Fruit fly (Drosophila melanogaster) whole organism, embryonic: ENCODE measurements around the gene CG43345.

Experiments
- Aef1 ChIP-seq: fragments of 200-800 bp; sonication (Bioruptor generic); IDR thresholded peaks from 3 replicates; pipeline ENCODE4 v1.3.6; 2022; ENCODE audit warnings: missing biosample characterization, missing genetic modification characterization
- Atf3 ChIP-seq: fragments of 200-800 bp; sonication (Bioruptor generic); optimal IDR thresholded peaks from 3 replicates; lab custom pipeline; 2016; ENCODE audit warnings: missing biosample characterization, missing genetic modification characterization
- B-H1 ChIP-seq: fragments of 200-800 bp; sonication (Bioruptor generic); IDR thresholded peaks from 3 replicates; pipeline ENCODE4 v1.3.6; 2022; ENCODE audit warnings: missing biosample characterization, missing genetic modification characterization
- Bteb2 ChIP-seq: fragments of 200-800 bp; sonication (Bioruptor generic); optimal IDR thresholded peaks from 2 replicates; lab custom pipeline; 2016; ENCODE audit warnings: missing biosample characterization, missing genetic modification characterization
- C15 ChIP-seq: fragments of 200-800 bp; sonication (Bioruptor generic); IDR thresholded peaks from 3 replicates; pipeline ENCODE4 v1.3.6; 2022; ENCODE audit warnings: missing biosample characterization, missing genetic modification characterization
- CG10959 ChIP-seq: fragments of 200-800 bp; sonication (Bioruptor generic); IDR thresholded peaks from 2 replicates; pipeline ENCODE4 v1.3.6; 2022; ENCODE audit warnings: missing biosample characterization, missing genetic modification characterization
- CG11456 ChIP-seq: fragments of 200-800 bp; sonication (Bioruptor generic); IDR thresholded peaks from 3 replicates; pipeline ENCODE4 v1.3.6; 2022; ENCODE audit warnings: missing biosample characterization, missing genetic modification characterization
- CG1233 ChIP-seq: fragments of 200-800 bp; sonication (Bioruptor generic); optimal IDR thresholded peaks from 4 replicates; lab custom pipeline; 2018; ENCODE audit warnings: missing biosample characterization, mild to moderate bottlenecking, missing genetic modification characterization
- CG13296 ChIP-seq: fragments of 200-800 bp; sonication (Bioruptor generic); optimal IDR thresholded peaks from 3 replicates; lab custom pipeline; 2018; ENCODE audit warnings: missing biosample characterization, mild to moderate bottlenecking, missing genetic modification characterization
- CG14710 ChIP-seq: fragments of 200-800 bp; sonication (Bioruptor generic); optimal IDR thresholded peaks from 3 replicates; lab custom pipeline; 2019; ENCODE audit warnings: missing biosample characterization, mild to moderate bottlenecking, missing genetic modification characterization, moderate library complexity
- CG1647 ChIP-seq: fragments of 200-800 bp; sonication (Bioruptor generic); optimal IDR thresholded peaks from 3 replicates; lab custom pipeline; 2016; ENCODE audit warnings: missing biosample characterization, missing genetic modification characterization
- CG17829 ChIP-seq: fragments of 200-800 bp; optimal IDR thresholded peaks from 2 replicates; lab custom pipeline; 2019; ENCODE audit warnings: missing biosample characterization, mild to moderate bottlenecking, missing genetic modification characterization, moderate library complexity
- CG18764 ChIP-seq: fragments of 200-800 bp; sonication (Bioruptor generic); optimal IDR thresholded peaks from 3 replicates; lab custom pipeline; 2016; ENCODE audit warnings: missing biosample characterization, missing genetic modification characterization
- CG2199 ChIP-seq: fragments of 200-800 bp; sonication (Bioruptor generic); IDR thresholded peaks from 3 replicates; pipeline ENCODE4 v1.3.6; 2022; ENCODE audit warnings: missing biosample characterization, missing genetic modification characterization
- CG2875 ChIP-seq: fragments of 200-800 bp; sonication (Bioruptor generic); optimal IDR thresholded peaks from 2 replicates; lab custom pipeline; 2017; ENCODE audit warnings: missing biosample characterization, mild to moderate bottlenecking, missing genetic modification characterization, missing genetic modification reagents
- CG3065 ChIP-seq: fragments of 200-800 bp; sonication (Bioruptor generic); optimal IDR thresholded peaks from 2 replicates; lab custom pipeline; 2016; ENCODE audit warnings: missing biosample characterization, missing genetic modification characterization
- CG3163 ChIP-seq: fragments of 200-800 bp; sonication (Bioruptor generic); optimal IDR thresholded peaks from 3 replicates; lab custom pipeline; 2016; ENCODE audit warnings: missing biosample characterization, missing genetic modification characterization
- CG6791 ChIP-seq: fragments of 200-800 bp; sonication (Bioruptor generic); IDR thresholded peaks from 3 replicates; pipeline ENCODE4 v1.3.6; 2022; ENCODE audit warnings: missing biosample characterization, missing genetic modification characterization; ENCODE audit not compliant: partially characterized antibody
- CG6813 ChIP-seq: fragments of 200-800 bp; sonication (Bioruptor generic); optimal IDR thresholded peaks from 2 replicates; lab custom pipeline; 2017; ENCODE audit warnings: missing biosample characterization, missing genetic modification characterization, mild to moderate bottlenecking, moderate library complexity, missing genetic modification reagents
- CG7928 ChIP-seq: fragments of 200-800 bp; sonication (Bioruptor generic); optimal IDR thresholded peaks from 2 replicates; lab custom pipeline; 2017; ENCODE audit warnings: missing biosample characterization, mild to moderate bottlenecking, missing genetic modification characterization
- Doc2 ChIP-seq: fragments of 200-800 bp; sonication (Bioruptor generic); IDR thresholded peaks from 2 replicates; pipeline ENCODE4 v1.3.6; 2022; ENCODE audit warnings: missing biosample characterization, missing genetic modification characterization
- Gug ChIP-seq: fragments of 200-800 bp; sonication (Bioruptor generic); IDR thresholded peaks from 4 replicates; pipeline ENCODE4 v1.3.6; 2022; ENCODE audit warnings: missing biosample characterization, missing genetic modification characterization
- H2.0 ChIP-seq: fragments of 200-800 bp; sonication (Bioruptor generic); IDR thresholded peaks from 2 replicates; pipeline ENCODE4 v1.3.6; 2022; ENCODE audit warnings: missing biosample characterization, missing genetic modification characterization
- Med ChIP-seq: fragments of 200-800 bp; sonication (Bioruptor generic); peaks from one replicate; lab custom pipeline; 2016; ENCODE audit warnings: missing biosample characterization, missing genetic modification characterization, mild to moderate bottlenecking, inconsistent platforms, moderate library complexity
- NC2α ChIP-seq: fragments of 200-800 bp; sonication (Bioruptor generic); optimal IDR thresholded peaks from 2 replicates; lab custom pipeline; 2016; ENCODE audit warnings: missing biosample characterization, missing genetic modification characterization
- Optix ChIP-seq: fragments of 200-800 bp; sonication (Bioruptor generic); IDR thresholded peaks from 3 replicates; pipeline ENCODE4 v1.3.6; 2022; ENCODE audit warnings: missing biosample characterization, missing genetic modification characterization
- Spps ChIP-seq: fragments of 200-800 bp; sonication (Bioruptor generic); optimal IDR thresholded peaks from 2 replicates; lab custom pipeline; 2018; ENCODE audit warnings: missing biosample characterization, mild to moderate bottlenecking, missing genetic modification characterization
- Xbp1 ChIP-seq: fragments of 200-800 bp; sonication (Bioruptor generic); optimal IDR thresholded peaks from 3 replicates; lab custom pipeline; 2016; ENCODE audit warnings: missing biosample characterization, mild to moderate bottlenecking, missing genetic modification characterization
- al ChIP-seq: fragments of 200-800 bp; sonication (Bioruptor generic); IDR thresholded peaks from 2 replicates; pipeline ENCODE4 v1.3.6; 2022; ENCODE audit warnings: missing biosample characterization, missing genetic modification characterization
- ara ChIP-seq: fragments of 200-800 bp; sonication (Bioruptor generic); IDR thresholded peaks from 2 replicates; pipeline ENCODE4 v1.3.6; 2022; ENCODE audit warnings: missing biosample characterization, missing genetic modification characterization
- bigmax ChIP-seq: fragments of 200-800 bp; sonication (Bioruptor generic); optimal IDR thresholded peaks from 2 replicates; lab custom pipeline; 2018; ENCODE audit warnings: missing biosample characterization, mild to moderate bottlenecking, missing genetic modification characterization
- br ChIP-seq: fragments of >200 bp; optimal IDR thresholded peaks from 2 replicates; lab custom pipeline; 2017
- dati ChIP-seq: fragments of 200-800 bp; sonication (Bioruptor generic); IDR thresholded peaks from 2 replicates; pipeline ENCODE4 v1.3.6; 2022; ENCODE audit warnings: missing biosample characterization, missing genetic modification characterization
- dmrt11E ChIP-seq: fragments of 200-800 bp; sonication (Bioruptor generic); optimal IDR thresholded peaks from 3 replicates; lab custom pipeline; 2018; ENCODE audit warnings: missing biosample characterization, mild to moderate bottlenecking, missing genetic modification characterization, moderate library complexity
- esg ChIP-seq: fragments of 200-800 bp; sonication (Bioruptor generic); conservative IDR thresholded peaks from 2 replicates; pipeline ENCODE4 v1.3.6; 2022; ENCODE audit warnings: missing biosample characterization, missing genetic modification characterization
- exex ChIP-seq: fragments of 200-800 bp; sonication (Bioruptor generic); optimal IDR thresholded peaks from 4 replicates; lab custom pipeline; 2018; ENCODE audit warnings: missing biosample characterization, mild to moderate bottlenecking, missing genetic modification characterization, moderate library complexity
- fd96Cb ChIP-seq: fragments of 200-800 bp; sonication (Bioruptor generic); optimal IDR thresholded peaks from 2 replicates; lab custom pipeline; 2018; ENCODE audit warnings: missing biosample characterization, mild to moderate bottlenecking, missing genetic modification characterization, moderate library complexity
- gem ChIP-seq: fragments of 200-800 bp; sonication (Bioruptor generic); optimal IDR thresholded peaks from 2 replicates; lab custom pipeline; 2019; ENCODE audit warnings: missing biosample characterization, mild to moderate bottlenecking, missing genetic modification characterization, moderate library complexity
- h ChIP-seq: fragments of >200 bp; optimal IDR thresholded peaks from 2 replicates; lab custom pipeline; 2017
- ham ChIP-seq: fragments of 200-800 bp; sonication (Bioruptor generic); IDR thresholded peaks from 2 replicates; pipeline ENCODE4 v1.3.6; 2022; ENCODE audit warnings: missing biosample characterization, missing genetic modification characterization
- hkb ChIP-seq, 2 experiments: fragments of 200-800 bp in 1 of 2; fragments of >200 bp in 1 of 2; sonication (Bioruptor generic) in 1 of 2; IDR thresholded peaks in 1 of 2; optimal IDR thresholded peaks in 1 of 2; 2 replicates each; pipeline versions ENCODE4 v1.3.6 to Lab custom; 2017 to 2022; ENCODE audit warnings: missing biosample characterization in 1 of 2, missing genetic modification characterization in 1 of 2
- inv ChIP-seq: fragments of 200-800 bp; sonication (Bioruptor generic); IDR thresholded peaks from 2 replicates; pipeline ENCODE4 v1.3.6; 2022; ENCODE audit warnings: missing biosample characterization, missing genetic modification characterization; ENCODE audit not compliant: partially characterized antibody
- jumu ChIP-seq: fragments of 200-800 bp; sonication (Bioruptor generic); optimal IDR thresholded peaks from 3 replicates; lab custom pipeline; 2016; ENCODE audit warnings: missing biosample characterization, missing genetic modification characterization
- lola ChIP-seq, 3 experiments: fragments of >200 bp in 2 of 3; fragments of 200-800 bp in 1 of 3; sonication (Bioruptor generic) in 1 of 3; optimal IDR thresholded peaks; 2 replicates each; lab custom pipeline; 2017 to 2019; ENCODE audit warnings: missing biosample characterization in 3 of 3, missing genetic modification characterization in 3 of 3, mild to moderate bottlenecking in 1 of 3, moderate library complexity in 1 of 3
- mam ChIP-seq: fragments of 200-800 bp; sonication (Bioruptor generic); optimal IDR thresholded peaks from 3 replicates; lab custom pipeline; 2016; ENCODE audit warnings: missing biosample characterization, missing genetic modification characterization
- nerfin-1 ChIP-seq: fragments of 200-800 bp; sonication (Bioruptor generic); optimal IDR thresholded peaks from 3 replicates; lab custom pipeline; 2019; ENCODE audit warnings: missing biosample characterization, mild to moderate bottlenecking, missing genetic modification characterization, moderate library complexity
- pzg ChIP-seq: fragments of 200-800 bp; sonication (Bioruptor generic); optimal IDR thresholded peaks from 3 replicates; lab custom pipeline; 2018; ENCODE audit warnings: missing biosample characterization, mild to moderate bottlenecking, missing genetic modification characterization, moderate library complexity
- repo ChIP-seq: fragments of 200-800 bp; sonication (Bioruptor generic); optimal IDR thresholded peaks from 2 replicates; lab custom pipeline; 2016; ENCODE audit warnings: missing biosample characterization, missing genetic modification characterization
- rib ChIP-seq: fragments of 200-800 bp; sonication (Bioruptor generic); IDR thresholded peaks from 2 replicates; pipeline ENCODE4 v1.3.6; 2022; ENCODE audit warnings: missing biosample characterization, missing genetic modification characterization
- sens-2 ChIP-seq: fragments of 200-800 bp; sonication (Bioruptor generic); IDR thresholded peaks from 2 replicates; pipeline ENCODE4 v1.3.6; 2022; ENCODE audit warnings: missing biosample characterization, missing genetic modification characterization
- ttk ChIP-seq: fragments of 200-800 bp; sonication (Bioruptor generic); IDR thresholded peaks from 2 replicates; pipeline ENCODE4 v2.1.2; 2022; ENCODE audit warnings: missing biosample characterization, missing genetic modification characterization
- tup ChIP-seq: fragments of 200-800 bp; sonication (Bioruptor generic); optimal IDR thresholded peaks from 2 replicates; lab custom pipeline; 2016; ENCODE audit warnings: missing biosample characterization, mild to moderate bottlenecking, missing genetic modification characterization, moderate library complexity

Gene CG43345

dm6 chr2L:21149053-21149452 is 19.3 kb downstream of the CG43345 start (continued):
- peak; percentile 15 for TF ChIP-seq mam (GFP tag; lab: Kevin White, UChicago)
- peak; percentile 48 for TF ChIP-seq dmrt11E (tag; lab: Kevin White, UChicago)
- no peak for TF ChIP-seq CG1647
- no peak for TF ChIP-seq Atf3 (GFP tag; lab: Kevin White, UChicago)
- TF ChIP-seq CG3065 (GFP tag; lab: Kevin White, UChicago), result no peak
- TF ChIP-seq Xbp1 (GFP tag; lab: Kevin White, UChicago), result peak; percentile 57
- TF ChIP-seq bigmax (GFP tag; lab: Kevin White, UChicago), result no peak
- TF ChIP-seq pzg (GFP tag; lab: Kevin White, UChicago), result peak; percentile 71
- no peak for TF ChIP-seq CG2875 (GFP tag; lab: Kevin White, UChicago)
- peak; percentile 26; the same call in 1 of the 4 replicates for TF ChIP-seq Gug (GFP tag; lab: Robert Waterston, UW)
- TF ChIP-seq CG11456, result peak; percentile 52; the same call in 1 of the 3 replicates
- no peak for TF ChIP-seq Doc2 (GFP tag; lab: Robert Waterston, UW)
- no peak for TF ChIP-seq NC2α
- no peak for TF ChIP-seq repo (GFP tag; lab: Kevin White, UChicago)
- TF ChIP-seq exex (tag; lab: Kevin White, UChicago), result peak; percentile 27
- TF ChIP-seq ara (GFP tag; lab: Robert Waterston, UW), result no peak
- no peak for TF ChIP-seq CG3163 (GFP tag; lab: Kevin White, UChicago)
- peak; percentile 57 for TF ChIP-seq CG14710
- TF ChIP-seq ttk (GFP tag; lab: Robert Waterston, UW), result no peak
- 0 out of 2 replicates have a peak, but pooled peaks have one; percentile 10 for TF ChIP-seq sens-2 (GFP tag; lab: Robert Waterston, UW)
- peak in 1 of 3 experiments; percentile 24 for TF ChIP-seq lola (GFP tag; optimal IDR thresholded peaks at IDR 0.05; lab: Kevin White, UChicago)
- TF ChIP-seq CG10959 (GFP tag; lab: Robert Waterston, UW), result no peak
- no peak for TF ChIP-seq esg (GFP tag; lab: Robert Waterston, UW)
- no peak for TF ChIP-seq dati (GFP tag; lab: Robert Waterston, UW)
- peak; percentile 32; the same call in 1 of the 3 replicates for TF ChIP-seq Aef1 (GFP tag; lab: Robert Waterston, UW)
- TF ChIP-seq H2.0 (GFP tag; lab: Robert Waterston, UW), result no peak
- no peak for TF ChIP-seq Optix
- TF ChIP-seq tup (GFP tag; lab: Kevin White, UChicago), result no peak
- TF ChIP-seq fd96Cb (tag; lab: Kevin White, UChicago), result peak; percentile 35
- TF ChIP-seq CG1233, result peak; percentile 27
- peak; percentile 27 for TF ChIP-seq nerfin-1
- TF ChIP-seq CG6813 (GFP tag; lab: Kevin White, UChicago), result no peak
- no peak for TF ChIP-seq rib (GFP tag; lab: Robert Waterston, UW)
- TF ChIP-seq ham (GFP tag; lab: Robert Waterston, UW), result no peak
- peak; percentile 63 for TF ChIP-seq CG17829 (tag; lab: Kevin White, UChicago)
- no peak; the same call in 2 of the 3 replicates for TF ChIP-seq CG2199 (GFP tag; lab: Robert Waterston, UW)
- no peak for TF ChIP-seq br (lab: Kevin White, UChicago)
- TF ChIP-seq C15 (GFP tag; lab: Robert Waterston, UW), result no peak
- TF ChIP-seq h, result no peak
- TF ChIP-seq Med (GFP tag; lab: Kevin White, UChicago), result peak; percentile 58
- peak; percentile 72 for TF ChIP-seq CG6791 (GFP tag; lab: Robert Waterston, UW)
- TF ChIP-seq Bteb2, result peak; percentile 53
- peak; percentile 58 for TF ChIP-seq al (GFP tag; lab: Robert Waterston, UW)
- 0 out of 2 replicates have a peak, but pooled peaks have one; percentile 24 for TF ChIP-seq inv (GFP tag; lab: Robert Waterston, UW)
- TF ChIP-seq gem (tag; lab: Kevin White, UChicago), result peak; percentile 75
- no peak for TF ChIP-seq jumu (GFP tag; lab: Kevin White, UChicago)
- no peak; the same call in 2 of the 3 replicates for TF ChIP-seq B-H1 (GFP tag; lab: Robert Waterston, UW)
- no peak for TF ChIP-seq CG7928 (GFP tag; lab: Kevin White, UChicago)
- no peak for TF ChIP-seq hkb (optimal IDR thresholded peaks at IDR 0.05; lab: Kevin White, UChicago)
- TF ChIP-seq hkb (GFP tag; IDR thresholded peaks at IDR 0.05; lab: Robert Waterston, UW), result peak; percentile 81
- peak; percentile 47 for TF ChIP-seq Spps (tag; lab: Kevin White, UChicago)
- TF ChIP-seq CG18764 (GFP tag; lab: Kevin White, UChicago), result no peak
- TF ChIP-seq CG13296 (GFP tag; lab: Kevin White, UChicago), result peak; percentile 59
